Worm (Caenorhabditis elegans): Measurements from ENCODE around the gene F52E10.2.

F52E10.2 gene

DNA sequence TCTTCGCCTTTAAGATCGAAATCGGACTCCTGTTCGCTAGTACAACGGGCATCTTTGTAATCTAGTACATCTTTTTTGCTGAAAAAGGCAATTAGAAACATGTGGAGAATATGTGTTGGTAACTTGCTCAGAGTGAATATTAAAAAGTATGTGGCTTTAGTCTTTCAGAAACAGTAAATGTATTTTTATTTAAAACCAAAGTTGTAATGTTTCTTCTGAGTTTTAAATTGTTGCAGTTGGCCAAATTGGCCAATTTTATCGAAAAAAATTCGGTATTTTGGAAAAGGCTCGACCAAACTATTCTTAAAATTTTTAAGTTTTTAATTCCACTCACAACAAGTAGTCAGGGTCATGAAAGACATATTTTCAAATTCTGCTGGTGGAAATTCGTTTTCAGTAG lies at the start of gene F52E10.2:
TSS of gene F52E10.2 (minus strand) at position 101 of the 400 bp plus-strand sequence.
- no peak for TF ChIP-seq unc-62 (GFP tag; optimal IDR thresholded peaks at IDR 0.05)

DNA sequence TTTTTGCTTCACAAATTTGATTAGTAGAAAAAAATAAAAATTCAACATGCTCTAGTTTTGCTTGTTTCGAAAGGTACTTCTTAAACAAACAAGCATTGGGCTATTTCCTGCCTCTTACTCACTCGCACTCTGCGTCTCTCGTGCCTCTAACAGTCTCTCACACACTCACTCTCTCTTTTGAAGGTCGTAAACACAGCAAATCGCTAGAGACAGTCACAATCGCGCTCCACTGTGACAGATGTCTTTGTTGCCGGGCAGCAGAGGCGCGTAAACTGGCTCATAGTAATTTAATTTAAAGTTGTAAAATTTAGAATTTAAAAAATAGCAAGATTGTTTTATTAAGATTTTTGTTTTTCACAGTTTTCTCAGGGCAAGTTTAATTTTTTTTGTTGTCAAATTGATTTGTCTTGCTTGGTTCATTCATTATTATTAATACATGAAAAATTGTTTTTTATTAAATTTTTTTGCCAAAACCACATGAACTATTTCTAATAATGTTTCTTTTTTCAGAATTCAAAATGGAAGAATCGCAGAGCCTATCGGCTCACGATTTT lies 49.0 kb upstream of the F52E10.2 start, which contains the start of gene taf-3:
TSS of gene taf-3 (plus strand) at position 504 of the 554 bp plus-strand sequence.
- no peak for TF ChIP-seq unc-62 (GFP tag; optimal IDR thresholded peaks at IDR 0.05)

DNA sequence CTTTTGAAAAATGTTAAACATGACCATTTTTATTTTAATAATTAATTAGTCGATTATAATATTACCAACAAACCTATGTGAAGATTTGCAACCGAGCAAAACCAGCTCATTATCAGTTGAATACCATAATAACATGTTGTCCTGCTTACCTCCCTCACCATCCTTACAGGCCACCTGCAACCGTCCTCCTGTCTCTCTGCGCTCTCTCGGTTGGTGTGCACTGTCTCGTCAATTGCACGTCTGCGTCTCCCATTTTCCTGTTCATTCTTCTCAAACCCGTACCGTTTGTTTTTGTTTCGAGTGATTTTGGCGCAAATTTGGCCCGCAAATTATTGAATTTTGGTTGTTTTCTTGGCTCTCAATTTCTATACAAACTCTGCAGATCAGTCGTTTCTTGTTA lies 48.4 kb upstream of the F52E10.2 start:
- TF ChIP-seq unc-62 (GFP tag; optimal IDR thresholded peaks at IDR 0.05), result no peak

DNA sequence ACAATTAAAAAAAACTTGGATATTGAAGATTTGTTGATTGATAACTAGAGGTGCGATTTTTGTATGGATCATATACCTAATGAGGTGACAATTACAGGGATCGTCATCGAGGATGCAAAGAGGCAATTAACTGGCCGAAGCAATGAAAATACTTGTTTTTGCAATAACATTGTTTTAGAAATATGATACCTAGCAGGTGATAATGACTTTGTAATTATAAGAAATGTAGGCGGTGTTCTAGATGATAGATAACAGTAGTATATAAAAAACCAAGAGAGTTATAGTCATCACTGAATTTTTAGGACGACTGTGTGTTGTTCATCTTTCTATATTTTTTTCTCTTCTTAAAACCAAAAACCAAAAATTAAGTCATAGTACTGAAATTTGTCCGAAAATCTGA lies 45.3 kb upstream of the F52E10.2 start, which contains the start of gene C11G6.2:
TSS of gene C11G6.2 (plus strand) at position 301 of the 400 bp plus-strand sequence.
- no peak for TF ChIP-seq unc-62 (GFP tag; optimal IDR thresholded peaks at IDR 0.05)

DNA sequence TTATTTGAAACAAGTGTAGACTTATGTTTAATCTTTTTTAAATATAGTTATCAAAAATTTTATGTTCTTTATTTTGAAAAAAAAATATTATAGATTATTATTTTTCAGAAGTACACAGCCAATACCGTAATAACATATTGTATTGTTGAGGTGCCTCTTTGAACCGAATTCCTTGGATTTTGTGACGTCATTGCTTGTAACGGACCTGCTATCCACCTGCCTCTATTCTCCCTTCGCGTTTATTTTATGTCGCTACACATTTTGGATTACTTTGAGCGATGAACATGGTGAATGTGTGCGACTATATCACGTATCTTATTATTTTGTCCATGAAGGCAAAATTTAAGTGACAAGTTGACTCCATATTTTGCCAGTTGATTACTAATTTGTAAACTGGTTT lies 44.2 kb upstream of the F52E10.2 start:
- TF ChIP-seq unc-62 (GFP tag; optimal IDR thresholded peaks at IDR 0.05), result no peak

DNA sequence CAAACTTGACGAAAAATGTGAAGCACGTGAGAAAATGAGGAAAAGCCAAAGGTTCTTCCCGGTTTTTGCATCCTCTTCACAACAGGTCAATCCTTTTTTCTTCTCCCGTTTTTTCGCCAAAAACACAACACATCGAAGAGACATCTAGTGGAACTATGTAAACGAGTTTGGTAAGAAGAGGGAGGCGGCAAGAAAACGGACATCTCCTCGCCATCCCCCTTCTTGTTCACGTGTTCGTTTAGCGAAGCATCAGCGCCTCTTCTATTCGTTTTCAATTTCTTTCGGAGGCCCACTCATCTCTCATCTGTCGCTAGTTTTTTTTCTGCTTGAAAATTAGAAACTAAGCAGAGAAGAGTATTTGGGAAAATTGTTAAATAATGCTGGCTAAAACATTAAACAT lies 41.2 kb upstream of the F52E10.2 start:
- no peak for TF ChIP-seq unc-62 (GFP tag; optimal IDR thresholded peaks at IDR 0.05)

DNA sequence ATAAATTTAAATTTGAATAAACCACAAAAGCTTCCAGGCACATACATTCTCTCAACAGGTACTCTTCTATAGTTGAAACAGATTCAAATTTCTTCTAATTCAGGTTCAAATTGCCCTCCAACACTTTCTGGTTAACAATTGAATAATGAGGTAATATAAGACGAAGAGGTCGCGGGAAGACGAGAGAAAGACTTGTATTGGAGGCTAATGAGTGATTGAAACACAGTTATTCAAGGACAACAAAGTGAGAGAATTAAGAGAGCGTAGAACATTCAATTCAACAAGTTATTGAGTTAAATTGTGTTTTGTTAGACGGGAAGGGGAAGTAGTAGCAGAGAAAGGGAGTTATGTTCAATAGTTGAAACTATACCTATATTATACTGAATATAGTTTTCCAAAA lies 38.9 kb upstream of the F52E10.2 start:
- no peak for TF ChIP-seq unc-62 (GFP tag; optimal IDR thresholded peaks at IDR 0.05)

DNA sequence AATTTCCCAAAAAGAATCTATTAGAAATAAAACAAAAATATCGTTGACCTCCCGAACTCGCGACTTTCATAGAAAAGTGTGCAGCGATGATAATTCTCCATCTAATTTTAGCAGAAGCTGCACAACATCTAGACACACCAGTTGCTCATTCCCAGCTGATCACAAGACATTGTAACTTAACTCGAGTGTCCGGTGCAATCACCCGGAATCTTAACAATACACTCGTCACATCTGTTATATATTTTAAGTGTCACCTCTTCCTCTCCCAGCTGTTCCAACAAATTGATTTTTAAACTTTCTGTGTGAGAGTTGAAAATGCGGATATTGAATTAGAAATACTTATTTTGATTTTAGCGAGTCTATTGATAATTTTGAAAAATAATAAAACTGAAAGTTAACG lies 38.3 kb upstream of the F52E10.2 start:
- no peak for TF ChIP-seq unc-62 (GFP tag; optimal IDR thresholded peaks at IDR 0.05)

DNA sequence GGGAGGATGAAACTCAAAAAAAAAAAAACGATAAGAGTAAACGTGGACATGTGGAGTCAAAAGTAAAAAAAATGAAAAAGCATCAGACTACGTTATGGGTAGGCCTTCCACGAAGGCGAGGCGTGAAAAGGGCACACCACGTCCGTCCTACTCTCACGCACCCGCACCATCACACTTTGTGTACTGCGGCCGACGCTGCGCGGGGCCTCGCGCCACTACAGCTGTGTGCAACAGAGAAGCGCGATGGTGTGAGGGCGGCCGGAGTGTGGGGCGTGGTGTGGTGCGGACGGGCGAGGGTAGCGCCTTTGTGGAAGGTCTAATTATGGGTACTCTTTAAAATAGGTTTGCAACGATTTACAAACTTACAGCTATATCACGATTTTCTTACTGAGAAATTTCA lies 35.2 kb upstream of the F52E10.2 start:
- no peak for TF ChIP-seq unc-62 (GFP tag; optimal IDR thresholded peaks at IDR 0.05)

DNA sequence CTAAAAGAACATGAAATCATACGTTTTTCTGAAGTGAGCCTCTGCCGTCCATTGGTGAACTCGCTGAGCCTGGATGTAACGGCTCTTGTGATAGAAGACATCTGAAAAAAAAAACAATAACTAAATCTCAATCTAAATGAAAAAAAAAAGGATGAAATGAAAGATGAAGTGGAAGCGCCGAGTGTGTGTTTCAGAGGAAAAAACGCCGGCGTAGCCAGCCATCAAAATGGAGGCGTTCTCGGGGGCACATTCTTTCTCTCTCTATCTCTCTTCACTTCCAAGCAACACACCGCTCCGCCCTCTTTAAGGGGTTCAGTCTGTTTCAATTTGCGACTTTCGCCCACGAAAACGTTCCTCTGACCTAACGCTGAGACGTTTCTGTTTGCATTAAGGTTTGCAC lies 34.6 kb upstream of the F52E10.2 start, which contains the start of gene T01B4.3:
TSS of gene T01B4.3 (minus strand) at position 101 of the 400 bp plus-strand sequence.
- no peak for TF ChIP-seq unc-62 (GFP tag; optimal IDR thresholded peaks at IDR 0.05)

DNA sequence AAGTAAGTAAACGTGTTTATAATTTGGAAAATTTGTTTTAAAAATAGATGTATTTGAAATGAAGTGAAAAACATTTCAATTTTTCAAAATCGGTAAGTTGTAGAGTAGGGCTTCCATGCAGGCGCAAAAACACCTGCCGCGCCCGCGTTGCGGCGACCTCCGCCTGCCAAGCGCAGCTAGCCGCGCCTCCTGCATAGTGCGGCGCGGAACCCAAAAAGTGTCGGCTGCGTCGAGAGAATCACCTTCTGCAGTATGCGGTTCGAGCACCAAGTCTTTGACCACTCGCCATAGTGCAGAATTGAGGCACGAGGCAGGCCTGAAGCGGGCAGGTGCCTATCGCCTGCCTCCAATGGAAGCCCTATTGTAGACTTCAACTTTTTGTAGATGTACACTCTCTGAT lies 26.7 kb upstream of the F52E10.2 start:
- TF ChIP-seq unc-62 (GFP tag; optimal IDR thresholded peaks at IDR 0.05), result no peak

DNA sequence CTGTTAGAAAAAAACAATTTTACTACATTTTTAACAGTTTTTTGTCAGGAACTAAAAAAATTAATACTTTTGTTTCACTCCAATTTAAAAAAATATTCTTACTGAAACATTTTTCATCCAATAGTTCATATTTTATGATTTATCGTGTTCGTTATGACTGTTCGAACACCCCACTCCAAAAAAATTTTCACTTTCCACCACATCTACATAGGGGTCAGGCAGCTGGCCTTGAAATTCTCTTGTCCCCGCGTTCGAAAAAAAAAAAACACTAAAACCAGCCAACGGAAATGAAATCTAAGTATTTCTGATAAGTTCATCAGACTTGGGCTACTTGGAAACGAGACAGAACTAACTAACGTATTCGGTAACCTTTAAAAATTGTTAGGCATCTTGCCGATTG lies 23.2 kb upstream of the F52E10.2 start, which contains the start of gene twk-22:
TSS of gene twk-22 (plus strand) at position 301 of the 400 bp plus-strand sequence.
- TF ChIP-seq unc-62 (GFP tag; optimal IDR thresholded peaks at IDR 0.05), result no peak

DNA sequence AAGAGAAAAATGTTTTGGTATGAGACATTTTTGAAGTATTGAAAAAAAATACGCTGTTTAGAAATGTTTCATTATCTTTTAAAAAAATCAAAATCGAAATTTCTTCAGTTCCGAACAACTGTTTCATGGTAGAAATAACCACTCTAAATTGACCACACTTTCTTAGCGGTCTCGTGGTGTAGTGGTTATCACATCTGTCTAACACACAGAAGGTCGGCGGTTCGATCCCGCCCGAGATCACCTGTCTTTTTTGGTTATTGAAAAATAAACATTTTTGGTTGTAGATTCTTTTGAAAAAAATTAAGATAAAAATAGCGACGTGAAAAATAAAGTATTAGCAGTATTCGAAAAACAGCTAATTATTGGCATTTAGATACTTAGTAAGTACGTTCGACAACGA lies 17.4 kb upstream of the F52E10.2 start:
- no peak for TF ChIP-seq unc-62 (GFP tag; optimal IDR thresholded peaks at IDR 0.05)

DNA sequence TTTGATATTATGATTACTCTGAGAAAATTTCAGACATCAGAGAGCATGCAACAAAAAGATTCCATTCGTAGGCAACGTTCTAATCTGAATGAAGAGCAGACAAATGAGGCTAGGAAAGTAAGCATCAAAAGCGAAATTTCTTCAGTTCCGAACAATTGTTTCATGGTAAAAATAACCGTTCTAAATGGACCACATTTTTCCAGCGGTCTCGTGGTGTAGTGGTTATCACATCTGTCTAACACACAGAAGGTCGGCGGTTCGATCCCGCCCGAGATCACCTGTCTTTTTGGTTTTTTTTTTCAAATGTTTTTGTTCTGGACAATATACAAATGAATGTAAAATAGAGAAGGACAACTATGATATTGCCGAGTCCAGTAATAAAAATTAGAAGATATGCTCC lies 16.9 kb upstream of the F52E10.2 start, which contains the start of gene twk-21:
TSS of gene twk-21 (plus strand) at position 34 of the 400 bp plus-strand sequence.
- TF ChIP-seq unc-62 (GFP tag; optimal IDR thresholded peaks at IDR 0.05), result no peak

DNA sequence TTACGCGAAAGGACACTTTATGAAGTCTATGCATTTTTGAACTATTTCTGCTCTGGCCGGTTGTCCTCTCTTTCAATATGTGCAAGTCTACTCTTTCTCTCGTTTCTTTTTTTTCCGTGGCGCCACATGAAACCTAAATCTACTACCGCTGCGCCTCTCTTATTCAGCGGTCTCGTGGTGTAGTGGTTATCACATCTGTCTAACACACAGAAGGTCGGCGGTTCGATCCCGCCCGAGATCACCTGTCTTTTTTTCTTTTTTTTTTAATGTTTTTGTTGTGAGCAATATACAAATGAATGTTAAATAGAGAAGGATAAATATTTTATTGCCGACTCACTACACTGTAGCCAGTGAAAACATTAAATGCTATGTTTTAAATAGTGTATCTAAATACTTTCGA lies 15.2 kb upstream of the F52E10.2 start:
- no peak for TF ChIP-seq unc-62 (GFP tag; optimal IDR thresholded peaks at IDR 0.05)

DNA sequence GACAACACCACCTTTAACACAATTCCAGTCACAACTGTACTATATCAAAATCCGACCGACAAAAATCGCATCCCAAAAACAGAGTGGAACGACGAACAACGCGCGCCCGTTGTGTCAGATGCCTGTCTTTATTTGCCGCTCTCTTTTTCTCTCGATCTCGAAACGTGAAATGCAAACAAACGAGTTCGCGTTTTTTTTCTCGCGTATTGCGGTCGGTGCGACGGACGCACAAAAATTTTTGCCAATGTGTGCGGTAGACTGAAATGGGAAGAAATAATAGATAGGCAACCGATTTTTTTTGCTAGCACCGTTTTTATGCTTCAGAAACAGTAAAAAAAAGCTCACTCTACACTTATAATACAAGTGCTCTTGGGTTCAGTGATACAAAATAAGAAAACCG lies 14.1 kb upstream of the F52E10.2 start:
- no peak for TF ChIP-seq unc-62 (GFP tag; optimal IDR thresholded peaks at IDR 0.05)

DNA sequence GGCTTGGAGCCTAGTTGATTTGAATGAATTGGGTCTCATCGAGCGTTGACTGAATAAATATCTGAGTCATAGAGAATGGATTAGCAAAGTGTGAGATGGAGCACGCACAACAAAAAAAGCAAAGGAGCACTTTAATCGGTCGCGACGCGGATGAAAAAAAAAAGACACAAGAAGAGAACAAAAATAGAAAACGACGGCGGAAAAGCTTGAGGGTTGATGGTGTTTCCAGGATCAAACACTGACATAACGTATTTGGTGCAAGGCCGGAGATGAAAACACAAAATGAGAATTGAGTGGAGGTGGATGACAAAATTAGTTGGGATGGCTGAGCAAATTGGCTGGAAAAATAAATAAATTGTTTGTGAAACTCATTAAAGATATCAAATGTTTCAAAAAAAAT lies 9.9 kb upstream of the F52E10.2 start, which contains the start of gene F52E10.4:
TSS of gene F52E10.4 (minus strand) at position 101 of the 400 bp plus-strand sequence.
- TF ChIP-seq unc-62 (GFP tag; optimal IDR thresholded peaks at IDR 0.05), result no peak

DNA sequence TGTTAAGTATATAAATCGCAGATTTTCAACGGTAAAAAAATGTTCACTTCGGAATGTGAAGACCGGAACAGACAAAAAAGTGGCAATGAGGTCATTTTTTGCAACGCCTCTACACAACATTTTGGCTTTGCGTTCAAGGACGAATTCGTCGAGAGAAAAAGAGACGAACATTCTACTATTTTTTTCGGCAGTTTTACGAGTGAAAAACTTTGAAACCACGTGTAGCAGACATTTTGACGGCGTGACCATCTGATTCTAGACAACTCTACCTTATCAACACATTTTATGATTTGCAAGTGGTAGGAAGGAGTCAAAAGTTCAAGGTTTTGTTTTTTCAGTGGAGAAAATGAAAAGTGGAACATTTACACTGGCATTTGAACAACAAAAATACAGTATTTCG lies 7.5 kb upstream of the F52E10.2 start:
- TF ChIP-seq unc-62 (GFP tag; optimal IDR thresholded peaks at IDR 0.05), result no peak
